Worm (Caenorhabditis elegans) whole organism, L4 larva: ENCODE data around the gene Y43B11AL.1.

Experiments used
- ama-1 ChIP-seq: fragments of 150-350 bp; optimal IDR thresholded peaks from 2 replicates; lab custom pipeline; 2014; ENCODE audit warnings: inconsistent platforms, mixed read lengths
- ceh-44 ChIP-seq: fragments of 200-800 bp; sonication (Bioruptor generic); IDR thresholded peaks from 2 replicates; pipeline ENCODE4 v1.3.6; 2022; ENCODE audit warnings: missing genetic modification reagents, missing genetic modification characterization, missing compliant biosample characterization
- ces-1 ChIP-seq: fragments of 150-350 bp; sonication (generic microtip); optimal IDR thresholded peaks from 4 replicates; lab custom pipeline; 2014; ENCODE audit warnings: missing biosample characterization, missing genetic modification reagents, missing genetic modification characterization
- mdt-29 ChIP-seq: fragments of 200-800 bp; sonication (Bioruptor generic); IDR thresholded peaks from 2 replicates; pipeline ENCODE4 v1.3.6; 2022; ENCODE audit warnings: missing genetic modification reagents, missing genetic modification characterization, missing compliant biosample characterization
- nhr-11 ChIP-seq: fragments of 150-350 bp; optimal IDR thresholded peaks from 2 replicates; lab custom pipeline; 2014; ENCODE audit warnings: missing biosample characterization, missing genetic modification characterization
- nhr-25 ChIP-seq: sonication (generic microtip); optimal IDR thresholded peaks from 2 replicates; lab custom pipeline; 2017; ENCODE audit warnings: missing genetic modification characterization, mild to moderate bottlenecking, missing compliant biosample characterization, antibody characterized with exemption, moderate library complexity, borderline replicate concordance; ENCODE audit not compliant: insufficient read depth
- nhr-41 ChIP-seq: fragments of 200-800 bp; sonication (Bioruptor generic); IDR thresholded peaks from 2 replicates; pipeline ENCODE4 v1.3.6; 2022; ENCODE audit warnings: missing genetic modification reagents, missing genetic modification characterization, missing compliant biosample characterization
- set-16 ChIP-seq: fragments of 200-800 bp; sonication (Bioruptor generic); IDR thresholded peaks from 2 replicates; pipeline ENCODE4 v1.3.6; 2022; ENCODE audit warnings: missing genetic modification reagents, missing genetic modification characterization, missing compliant biosample characterization
- snpc-4 ChIP-seq: fragments of 150-350 bp; optimal IDR thresholded peaks from 2 replicates; lab custom pipeline; 2014; ENCODE audit warnings: missing biosample characterization, missing genetic modification characterization
- zag-1 ChIP-seq: fragments of 150-350 bp; optimal IDR thresholded peaks from 2 replicates; lab custom pipeline; 2014; ENCODE audit warnings: missing biosample characterization, missing genetic modification characterization
- ztf-11 ChIP-seq: fragments of 150-350 bp; optimal IDR thresholded peaks from 2 replicates; lab custom pipeline; 2014; ENCODE audit warnings: missing biosample characterization, missing genetic modification characterization

DNA sequence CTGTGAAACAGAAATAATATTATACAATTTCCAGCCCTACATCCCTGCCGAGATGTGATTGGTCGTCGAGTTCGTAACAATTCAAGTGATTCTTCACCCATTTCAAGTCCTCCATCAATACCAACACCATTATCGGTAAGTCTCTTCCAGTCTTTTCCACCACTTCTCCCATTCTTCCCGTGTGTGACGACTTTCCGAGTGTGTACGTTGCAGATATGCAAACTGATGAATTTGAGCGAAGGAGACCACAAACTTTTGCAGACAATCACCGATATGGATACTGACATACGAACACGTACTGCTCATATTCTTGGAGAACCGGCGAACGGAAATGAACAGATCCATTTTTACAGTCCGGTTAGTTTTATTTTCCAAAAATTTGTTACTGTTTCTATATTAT lies 13.6 kb upstream of the Y43B11AL.1 start:
- TF ChIP-seq snpc-4 (tag; lab: Kevin White, UChicago) (no peak), set-16 (GFP tag; lab: Robert Waterston, UW) (no peak), ztf-11 (no peak), nhr-25 (tag; lab: Kevin White, UChicago) (no peak), ces-1 (GFP tag; lab: Kevin White, UChicago) (no peak), ama-1 (lab: Kevin White, UChicago) (peak; percentile 30), nhr-11 (tag; lab: Kevin White, UChicago) (no peak), mdt-29 (GFP tag; lab: Robert Waterston, UW) (0 out of 2 replicates have a peak, but pooled peaks have one; percentile 14), nhr-41 (GFP tag; lab: Robert Waterston, UW) (no peak), ceh-44 (GFP tag; lab: Robert Waterston, UW) (no peak), zag-1 (no peak)
